Worm (Caenorhabditis elegans) whole organism, dauer: ENCODE results near the gene lsm-5.

Experiments
- unc-62 ChIP-seq: sonication (generic microtip); optimal IDR thresholded peaks from 2 replicates; lab custom pipeline; 2017; ENCODE audit warnings: missing biosample characterization, missing genetic modification reagents, missing genetic modification characterization

lsm-5 gene

DNA sequence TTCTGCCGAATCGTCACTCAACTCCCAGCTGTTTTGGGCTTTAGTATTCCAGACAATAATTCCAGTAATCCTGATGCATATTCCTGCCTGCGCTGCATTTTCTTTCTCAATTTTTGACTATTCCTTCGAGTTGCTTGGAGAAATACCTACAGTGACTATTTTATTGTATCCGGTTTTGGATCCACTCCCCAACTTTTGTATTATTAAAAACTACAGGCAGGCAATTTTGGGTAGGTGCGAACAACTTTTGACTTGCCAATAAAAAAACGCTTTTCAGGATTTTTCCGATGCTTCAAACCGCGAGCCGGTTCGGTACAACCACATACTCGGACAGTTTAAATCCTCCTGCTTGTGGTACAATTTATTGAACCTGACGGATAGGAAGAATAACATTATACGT, 44.4 kb downstream of the lsm-5 start:
- TF ChIP-seq unc-62 (GFP tag; lab: Kevin White, UChicago): no peak
